Worm (Caenorhabditis elegans) whole organism, young adult: ENCODE data around the gene F39G3.3.

Experiments used
- Y53F4B.3 ChIP-seq: fragments of 200-800 bp; sonication (Bioruptor generic); IDR thresholded peaks from 2 replicates; pipeline ENCODE4 v1.3.6; 2022; ENCODE audit warnings: missing genetic modification reagents, missing genetic modification characterization, missing compliant biosample characterization
- Y56A3A.18 ChIP-seq: fragments of 200-800 bp; sonication (Bioruptor generic); IDR thresholded peaks from 2 replicates; pipeline ENCODE4 v1.3.6; 2022; ENCODE audit warnings: missing genetic modification reagents, missing genetic modification characterization, missing compliant biosample characterization
- Y79H2A.3 ChIP-seq: fragments of 200-800 bp; sonication (Bioruptor generic); conservative IDR thresholded peaks from 2 replicates; pipeline ENCODE4 v1.3.6; 2022; ENCODE audit warnings: missing genetic modification reagents, missing genetic modification characterization, missing compliant biosample characterization
- hlh-12 ChIP-seq: sonication (generic microtip); optimal IDR thresholded peaks from 2 replicates; lab custom pipeline; 2016; ENCODE audit warnings: missing genetic modification characterization, missing compliant biosample characterization
- mel-28 ChIP-seq: sonication (generic microtip); optimal IDR thresholded peaks from 2 replicates; lab custom pipeline; 2016; ENCODE audit warnings: borderline replicate concordance, mild to moderate bottlenecking, missing genetic modification characterization, missing compliant biosample characterization
- mes-4 ChIP-seq: sonication (generic microtip); optimal IDR thresholded peaks from 2 replicates; lab custom pipeline; 2016; ENCODE audit warnings: missing genotype, missing genetic modification characterization, missing compliant biosample characterization
- nfya-2 ChIP-seq: fragments of 200-800 bp; sonication (Bioruptor generic); IDR thresholded peaks from 2 replicates; pipeline ENCODE4 v1.3.6; 2022; ENCODE audit warnings: missing genetic modification reagents, missing genetic modification characterization, missing compliant biosample characterization
- snpc-4 ChIP-seq, 5 experiments: fragments of 150-350 bp in 1 of 5; sonication (generic microtip) in 4 of 5; optimal IDR thresholded peaks; 2 replicates each; lab custom pipeline; 2014 to 2018; ENCODE audit warnings: missing genetic modification characterization in 5 of 5, missing biosample characterization in 3 of 5, antibody characterized with exemption in 2 of 5, mild to moderate bottlenecking in 2 of 5, missing compliant biosample characterization in 2 of 5, missing genotype in 2 of 5, moderate library complexity in 2 of 5, missing genetic modification reagents in 1 of 5
- sptf-2 ChIP-seq: fragments of 200-800 bp; sonication (Bioruptor generic); optimal IDR thresholded peaks from 2 replicates; lab custom pipeline; 2018; ENCODE audit warnings: mild to moderate bottlenecking, missing genetic modification characterization, missing compliant biosample characterization
- unc-130 ChIP-seq: sonication (generic microtip); optimal IDR thresholded peaks from 2 replicates; lab custom pipeline; 2016; ENCODE audit warnings: missing genetic modification reagents, missing genetic modification characterization, missing compliant biosample characterization
- unc-62 ChIP-seq: fragments of 150-350 bp; optimal IDR thresholded peaks from 2 replicates; lab custom pipeline; 2014; ENCODE audit warnings: missing biosample characterization, missing genetic modification reagents, missing genetic modification characterization
- ztf-18 ChIP-seq: sonication (generic microtip); optimal IDR thresholded peaks from 2 replicates; lab custom pipeline; 2016; ENCODE audit warnings: missing genotype, mild to moderate bottlenecking, missing genetic modification characterization, missing compliant biosample characterization

DNA sequence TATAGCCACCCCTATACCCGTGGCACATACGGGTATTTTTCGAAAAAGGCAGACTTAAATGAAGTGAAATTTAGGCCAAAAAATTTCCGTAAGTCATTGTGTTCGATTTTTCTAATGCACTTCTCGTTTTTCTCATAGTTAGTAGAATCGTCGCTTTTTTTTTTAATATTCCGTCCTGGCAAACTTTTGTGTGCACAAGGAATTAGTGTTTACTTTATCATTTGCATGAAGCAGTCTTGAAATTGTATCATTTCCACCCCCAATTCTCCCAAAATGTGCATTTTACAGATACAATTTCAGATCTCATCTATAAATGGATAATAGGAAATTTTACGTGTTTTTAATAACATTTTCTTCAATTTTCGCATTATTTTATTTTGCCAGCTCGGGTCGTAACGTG, 18.6 kb downstream of the F39G3.3 start, which contains the start of gene C18G1.6:
- TF ChIP-seq sptf-2 (no peak), Y56A3A.18 (no peak), nfya-2 (GFP tag; lab: Robert Waterston, UW) (no peak), unc-62 (GFP tag; lab: Kevin White, UChicago) (no peak), unc-130 (no peak), mes-4 (tag; lab: Kevin White, UChicago) (no peak), hlh-12 (tag; lab: Kevin White, UChicago) (no peak), ztf-18 (tag; lab: Kevin White, UChicago) (no peak), mel-28 (tag; lab: Kevin White, UChicago) (no peak), Y79H2A.3 (GFP tag; lab: Robert Waterston, UW) (no peak), snpc-4 (GFP tag; optimal IDR thresholded peaks at IDR 0.05; lab: Kevin White, UChicago) (no peak), snpc-4 (tag; optimal IDR thresholded peaks at IDR 0.05; lab: Kevin White, UChicago) (no peak), Y53F4B.3 (GFP tag; lab: Robert Waterston, UW) (no peak)
